Worm (Caenorhabditis elegans) whole organism, L1 larva: Measurements from ENCODE around the gene fbxb-114.
"Not testable (repeated sequence)": the region's sequence is repeated elsewhere in the genome, so short reads cannot be mapped to it uniquely, and the experiment has no call there.

Source experiments
- C34B4.2 ChIP-seq: sonication (generic microtip); optimal IDR thresholded peaks from 2 replicates; lab custom pipeline; 2017; ENCODE audit warnings: mild to moderate bottlenecking, missing genetic modification characterization, missing compliant biosample characterization
- alr-1 ChIP-seq: fragments of 200-800 bp; sonication (Bioruptor generic); optimal IDR thresholded peaks from 2 replicates; lab custom pipeline; 2018; ENCODE audit warnings: borderline replicate concordance, mild to moderate bottlenecking, missing genetic modification characterization, missing compliant biosample characterization
- aly-2 ChIP-seq: fragments of 150-350 bp; optimal IDR thresholded peaks from 2 replicates; lab custom pipeline; 2014; ENCODE audit warnings: missing biosample characterization, missing genetic modification characterization
- ceh-82 ChIP-seq, 3 experiments: fragments of 150-350 bp in 1 of 3; sonication (generic microtip) in 2 of 3; optimal IDR thresholded peaks; 2 replicates each; lab custom pipeline; 2014 to 2017; ENCODE audit warnings: missing biosample characterization in 3 of 3, missing genetic modification characterization in 3 of 3
- lin-13 ChIP-seq: fragments of 150-350 bp; optimal IDR thresholded peaks from 2 replicates; lab custom pipeline; 2014; ENCODE audit warnings: missing biosample characterization, missing genetic modification reagents, missing genetic modification characterization
- lin-39 ChIP-seq: fragments of 150-350 bp; optimal IDR thresholded peaks from 2 replicates; lab custom pipeline; 2014; ENCODE audit warnings: missing biosample characterization, missing genetic modification reagents, missing genetic modification characterization
- mep-1 ChIP-seq: fragments of 150-350 bp; optimal IDR thresholded peaks from 2 replicates; lab custom pipeline; 2014; ENCODE audit warnings: missing biosample characterization, missing genetic modification characterization
- nhr-28 ChIP-seq: fragments of 150-350 bp; optimal IDR thresholded peaks from 2 replicates; lab custom pipeline; 2014; ENCODE audit warnings: missing biosample characterization, missing genetic modification characterization
- pag-3 ChIP-seq: sonication (generic microtip); optimal IDR thresholded peaks from 2 replicates; lab custom pipeline; 2017; ENCODE audit warnings: missing genetic modification characterization, mild to moderate bottlenecking, missing compliant biosample characterization, antibody characterized with exemption, borderline replicate concordance; ENCODE audit not compliant: insufficient read depth
- skn-1 ChIP-seq: fragments of 150-350 bp; optimal IDR thresholded peaks from 2 replicates; lab custom pipeline; 2014; ENCODE audit warnings: missing biosample characterization, missing genetic modification characterization
- snpc-4 ChIP-seq: fragments of 150-350 bp; optimal IDR thresholded peaks from 2 replicates; lab custom pipeline; 2014; ENCODE audit warnings: missing biosample characterization, missing genetic modification characterization
- swsn-7 ChIP-seq: sonication (generic microtip); optimal IDR thresholded peaks from 2 replicates; lab custom pipeline; 2016; ENCODE audit warnings: missing genetic modification characterization, missing compliant biosample characterization
- ztf-11 ChIP-seq, 2 experiments: sonication (generic microtip); optimal IDR thresholded peaks; 2 replicates each; lab custom pipeline; 2016 to 2017; ENCODE audit warnings: missing genetic modification characterization in 2 of 2, missing biosample characterization in 1 of 2, missing compliant biosample characterization in 1 of 2

ce11 chrX:16913669-16914068, 8.0 kb upstream of the fbxb-114 start, which contains the start of gene F39F10.5:
- TF ChIP-seq lin-39 (tag; lab: Kevin White, UChicago); lin-13 (GFP tag; lab: Kevin White, UChicago); alr-1 (tag; lab: Kevin White, UChicago); mep-1 (tag; lab: Kevin White, UChicago); pag-3 (tag; lab: Kevin White, UChicago); skn-1 (tag; lab: Kevin White, UChicago); swsn-7; ztf-11 (tag; optimal IDR thresholded peaks at IDR 0.05; lab: Kevin White, UChicago); nhr-28 (tag; lab: Kevin White, UChicago); snpc-4 (tag; lab: Kevin White, UChicago); C34B4.2; ceh-82 (tag; optimal IDR thresholded peaks at IDR 0.05; lab: Kevin White, UChicago); aly-2 (tag; lab: Kevin White, UChicago): not testable (repeated sequence)
